Fruit fly (Drosophila melanogaster) whole organism, adult: ENCODE results near the gene CG42404.

Experiments used
- CG11617 ChIP-seq: fragments of 200-800 bp; sonication (Bioruptor generic); optimal IDR thresholded peaks from 2 replicates; lab custom pipeline; 2017; ENCODE audit warnings: mild to moderate bottlenecking, missing biosample characterization, missing genetic modification reagents, missing genetic modification characterization
- CG12768 ChIP-seq: fragments of 200-800 bp; sonication (Bioruptor generic); optimal IDR thresholded peaks from 2 replicates; lab custom pipeline; 2017; ENCODE audit warnings: missing biosample characterization, missing genetic modification characterization, mild to moderate bottlenecking, moderate library complexity, missing genetic modification reagents
- CG14711 ChIP-seq: fragments of 200-800 bp; sonication (Bioruptor generic); optimal IDR thresholded peaks from 2 replicates; lab custom pipeline; 2018; ENCODE audit warnings: missing biosample characterization, mild to moderate bottlenecking, missing genetic modification characterization, moderate library complexity
- CG1620 ChIP-seq: fragments of 200-800 bp; sonication (Bioruptor generic); optimal IDR thresholded peaks from 2 replicates; lab custom pipeline; 2016; ENCODE audit warnings: missing biosample characterization, missing genetic modification characterization
- CG33017 ChIP-seq: fragments of 200-800 bp; sonication (Bioruptor generic); optimal IDR thresholded peaks from 2 replicates; lab custom pipeline; 2018; ENCODE audit warnings: missing biosample characterization, mild to moderate bottlenecking, missing genetic modification characterization, moderate library complexity
- CG5204 ChIP-seq: fragments of 200-800 bp; sonication (Bioruptor generic); optimal IDR thresholded peaks from 2 replicates; lab custom pipeline; 2016; ENCODE audit warnings: missing biosample characterization, missing genetic modification characterization
- CG7045 ChIP-seq: fragments of 200-800 bp; sonication (Bioruptor generic); optimal IDR thresholded peaks from 2 replicates; lab custom pipeline; 2017; ENCODE audit warnings: missing biosample characterization, mild to moderate bottlenecking, missing genetic modification characterization
- CG7101 ChIP-seq: fragments of 200-800 bp; sonication (Bioruptor generic); optimal IDR thresholded peaks from 2 replicates; lab custom pipeline; 2018; ENCODE audit warnings: missing biosample characterization, mild to moderate bottlenecking, missing genetic modification characterization, moderate library complexity
- Clk ChIP-seq: fragments of 200-800 bp; sonication (Bioruptor generic); optimal IDR thresholded peaks from 2 replicates; lab custom pipeline; 2017; ENCODE audit warnings: missing biosample characterization, missing genetic modification characterization
- Crg-1 ChIP-seq: fragments of 200-800 bp; sonication (Bioruptor generic); optimal IDR thresholded peaks from 2 replicates; lab custom pipeline; 2016; ENCODE audit warnings: missing biosample characterization, missing genetic modification characterization
- Hr96 ChIP-seq: fragments of 200-800 bp; sonication (Bioruptor generic); optimal IDR thresholded peaks from 2 replicates; lab custom pipeline; 2016; ENCODE audit warnings: missing biosample characterization, missing genetic modification characterization
- Mnt ChIP-seq: fragments of 200-800 bp; sonication (Bioruptor generic); optimal IDR thresholded peaks from 2 replicates; lab custom pipeline; 2016; ENCODE audit warnings: missing biosample characterization, mild to moderate bottlenecking, missing genetic modification characterization
- bab1 ChIP-seq: fragments of 200-800 bp; sonication (Bioruptor generic); optimal IDR thresholded peaks from 3 replicates; lab custom pipeline; 2019; ENCODE audit warnings: missing biosample characterization, mild to moderate bottlenecking, missing genetic modification characterization, moderate library complexity
- cic ChIP-seq: fragments of 200-800 bp; sonication (Bioruptor generic); optimal IDR thresholded peaks from 2 replicates; lab custom pipeline; 2017; ENCODE audit warnings: missing biosample characterization, mild to moderate bottlenecking, missing genetic modification characterization, moderate library complexity
- cnc ChIP-seq, 2 experiments: fragments of >200 bp; optimal IDR thresholded peaks; 2 replicates each; lab custom pipeline; 2017
- kay ChIP-seq: fragments of 200-800 bp; sonication (Bioruptor generic); peaks from one replicate; lab custom pipeline; 2016; ENCODE audit warnings: missing biosample characterization, missing genetic modification characterization, borderline replicate concordance
- ovo ChIP-seq: fragments of 200-800 bp; sonication (Bioruptor generic); optimal IDR thresholded peaks from 2 replicates; lab custom pipeline; 2016; ENCODE audit warnings: missing biosample characterization, missing genetic modification characterization
- pad ChIP-seq: fragments of 200-800 bp; sonication (Bioruptor generic); optimal IDR thresholded peaks from 3 replicates; lab custom pipeline; 2017; ENCODE audit warnings: missing biosample characterization, missing genetic modification characterization, mild to moderate bottlenecking, moderate library complexity, missing genetic modification reagents
- tj ChIP-seq: fragments of 200-800 bp; sonication (Bioruptor generic); optimal IDR thresholded peaks from 3 replicates; lab custom pipeline; 2017; ENCODE audit warnings: missing biosample characterization, mild to moderate bottlenecking, missing genetic modification characterization, moderate library complexity
- toe ChIP-seq: fragments of 200-800 bp; sonication (Bioruptor generic); optimal IDR thresholded peaks from 2 replicates; lab custom pipeline; 2016; ENCODE audit warnings: missing biosample characterization, missing genetic modification characterization

Gene CG42404

DNA sequence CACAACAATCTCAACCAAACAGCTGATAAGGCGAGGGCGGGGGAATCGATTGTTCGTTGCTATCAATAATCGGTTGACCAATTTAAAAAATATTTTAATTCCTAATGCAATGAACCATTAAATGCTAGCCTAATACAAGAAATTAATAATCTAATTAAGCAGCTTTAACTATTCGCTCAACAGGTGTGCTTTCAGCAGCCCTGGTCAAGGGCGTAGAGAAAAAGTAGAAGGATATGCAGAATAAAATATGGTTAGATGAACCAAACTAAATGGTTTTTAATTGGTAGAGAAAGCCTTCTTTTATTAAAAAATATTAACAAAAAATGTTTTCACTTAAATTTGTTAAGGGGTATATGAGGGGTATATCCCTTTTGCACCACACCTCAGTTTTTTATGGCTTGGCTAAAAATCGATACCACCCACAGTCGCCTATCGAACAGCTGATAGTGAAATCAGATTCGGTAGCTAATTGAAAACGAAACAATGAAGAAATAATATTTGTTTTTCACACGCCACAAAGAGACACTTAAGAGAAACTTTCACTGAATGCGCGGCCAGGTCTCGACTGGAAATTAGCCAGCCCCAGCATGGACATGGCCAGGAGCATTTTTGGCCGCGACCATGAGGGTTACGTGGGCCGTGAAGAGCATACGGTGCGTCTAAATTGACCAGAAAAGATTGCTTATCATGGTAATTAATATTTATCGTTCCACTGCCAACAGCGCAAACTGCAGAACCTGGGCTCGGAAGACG is 30.9 kb upstream of the CG42404 start, which contains the start of the genes SIDL and CG12241:
Gene SIDL (minus strand): TSS at position 51 of the 753 bp plus-strand sequence.
Gene CG12241 (plus strand): TSS at position 433 of the 753 bp plus-strand sequence.
- TF ChIP-seq tj (GFP tag; lab: Kevin White, UChicago) (peak; percentile 54), Clk (GFP tag; lab: Kevin White, UChicago) (peak; percentile 87), CG33017 (tag; lab: Kevin White, UChicago) (peak; percentile 89), CG7045 (GFP tag; lab: Kevin White, UChicago) (peak; percentile 93), cnc (optimal IDR thresholded peaks at IDR 0.05; lab: Kevin White, UChicago) (no peak), CG12768 (GFP tag; lab: Kevin White, UChicago) (peak; percentile 96), Hr96 (GFP tag; lab: Kevin White, UChicago) (no peak), ovo (GFP tag; lab: Kevin White, UChicago) (no peak), bab1 (GFP tag; lab: Kevin White, UChicago) (peak; percentile 74), Mnt (GFP tag; lab: Kevin White, UChicago) (peak; percentile 82), CG5204 (GFP tag; lab: Kevin White, UChicago) (no peak), cic (peak; percentile 48), toe (peak; percentile 95), Crg-1 (GFP tag; lab: Kevin White, UChicago) (peak; percentile 53), CG1620 (GFP tag; lab: Kevin White, UChicago) (peak; percentile 83), kay (GFP tag; lab: Kevin White, UChicago) (no peak), CG7101 (peak; percentile 89), pad (peak; percentile 83), CG11617 (peak; percentile 87), CG14711 (tag; lab: Kevin White, UChicago) (peak; percentile 91)

DNA sequence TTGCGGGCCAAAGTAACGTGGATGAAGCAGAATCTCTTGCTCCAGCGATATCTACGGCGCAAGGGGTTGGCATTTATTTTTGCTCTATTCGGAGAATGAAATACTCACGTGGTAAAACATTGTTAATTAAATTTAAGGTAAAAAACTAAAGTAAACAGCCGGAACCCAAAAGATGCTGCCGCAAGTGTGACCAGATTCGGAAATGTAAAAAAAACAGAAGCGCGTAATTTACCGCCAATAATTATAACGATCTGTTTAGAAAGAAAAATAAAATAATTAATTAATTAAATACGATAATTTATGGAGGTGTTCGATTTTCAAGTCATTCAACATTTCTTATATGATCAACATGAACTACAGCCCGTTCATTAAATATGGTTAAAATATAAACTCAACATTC is 26.9 kb upstream of the CG42404 start, which contains the start of gene Polr2G:
Gene Polr2G (minus strand): TSS at position 208 of the 400 bp plus-strand sequence.
- TF ChIP-seq CG7045 (GFP tag; lab: Kevin White, UChicago) (no peak), CG12768 (GFP tag; lab: Kevin White, UChicago) (no peak), bab1 (GFP tag; lab: Kevin White, UChicago) (peak; percentile 30)

DNA sequence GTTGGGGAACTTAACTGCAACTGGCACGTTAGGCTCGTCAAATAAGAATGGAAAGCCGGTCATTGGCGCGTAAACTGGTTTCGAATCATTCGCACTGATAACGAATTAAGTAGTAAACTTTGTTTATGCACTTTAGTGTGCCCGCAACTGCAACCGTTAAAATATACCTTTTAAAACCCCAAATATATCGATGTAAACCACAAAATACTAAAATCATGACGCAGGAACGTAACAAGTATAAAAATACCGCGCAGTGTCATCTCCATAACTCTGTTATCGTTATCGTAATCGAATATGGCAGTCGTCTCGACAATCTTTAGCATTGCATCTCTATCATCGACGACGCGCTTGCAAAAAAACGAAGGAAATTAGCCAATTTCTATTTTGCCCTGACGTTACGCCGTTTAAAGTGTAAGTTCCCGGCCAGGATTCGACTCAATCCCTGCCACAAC is 24.6 kb upstream of the CG42404 start, which contains the start of the genes CG31344 and Caf1-55:
Gene CG31344 (minus strand): TSS at position 51 of the 452 bp plus-strand sequence.
Gene Caf1-55 (plus strand): TSS at position 298 of the 452 bp plus-strand sequence.
- no peak for TF ChIP-seq cnc (optimal IDR thresholded peaks at IDR 0.05; lab: Kevin White, UChicago)
- no peak for TF ChIP-seq ovo (GFP tag; lab: Kevin White, UChicago)
- peak; percentile 75 for TF ChIP-seq Mnt (GFP tag; lab: Kevin White, UChicago)
- TF ChIP-seq cic: peak; percentile 35
- peak; percentile 6 for TF ChIP-seq CG11617
- TF ChIP-seq CG14711 (tag; lab: Kevin White, UChicago): peak; percentile 29
- no peak for TF ChIP-seq CG7045 (GFP tag; lab: Kevin White, UChicago)
- no peak for TF ChIP-seq CG12768 (GFP tag; lab: Kevin White, UChicago)
- no peak for TF ChIP-seq CG1620 (GFP tag; lab: Kevin White, UChicago)
- TF ChIP-seq bab1 (GFP tag; lab: Kevin White, UChicago): peak; percentile 83
- TF ChIP-seq pad: no peak
- no peak for TF ChIP-seq Crg-1 (GFP tag; lab: Kevin White, UChicago)
- TF ChIP-seq toe: no peak

- TF ChIP-seq ovo (GFP tag; lab: Kevin White, UChicago) (peak; percentile 98), Clk (GFP tag; lab: Kevin White, UChicago) (peak; percentile 99), Crg-1 (GFP tag; lab: Kevin White, UChicago) (peak; percentile 99), cic (peak; percentile 89), bab1 (GFP tag; lab: Kevin White, UChicago) (peak; percentile 100), tj (GFP tag; lab: Kevin White, UChicago) (peak; percentile 94), pad (peak; percentile 96), Mnt (GFP tag; lab: Kevin White, UChicago) (peak; percentile 99), CG14711 (tag; lab: Kevin White, UChicago) (peak; percentile 99), CG33017 (tag; lab: Kevin White, UChicago) (peak; percentile 100), CG5204 (GFP tag; lab: Kevin White, UChicago) (peak; percentile 100), CG11617 (peak; percentile 99), CG12768 (GFP tag; lab: Kevin White, UChicago) (peak; percentile 100), CG7101 (peak; percentile 100), Hr96 (GFP tag; lab: Kevin White, UChicago) (no peak), CG7045 (GFP tag; lab: Kevin White, UChicago) (peak; percentile 100), kay (GFP tag; lab: Kevin White, UChicago) (no peak), CG1620 (GFP tag; lab: Kevin White, UChicago) (peak; percentile 99), toe (peak; percentile 100), cnc (optimal IDR thresholded peaks at IDR 0.05; lab: Kevin White, UChicago) (no peak)
These were observed 20.5 kb upstream of the CG42404 start, which contains the start of the genes Art3 and mRpS10 for dm6 chr3R:15229329-15229876. Gene Art3, minus strand, starts transcription at chr3R:15229408. Gene mRpS10, plus strand, starts transcription at chr3R:15229665.

DNA sequence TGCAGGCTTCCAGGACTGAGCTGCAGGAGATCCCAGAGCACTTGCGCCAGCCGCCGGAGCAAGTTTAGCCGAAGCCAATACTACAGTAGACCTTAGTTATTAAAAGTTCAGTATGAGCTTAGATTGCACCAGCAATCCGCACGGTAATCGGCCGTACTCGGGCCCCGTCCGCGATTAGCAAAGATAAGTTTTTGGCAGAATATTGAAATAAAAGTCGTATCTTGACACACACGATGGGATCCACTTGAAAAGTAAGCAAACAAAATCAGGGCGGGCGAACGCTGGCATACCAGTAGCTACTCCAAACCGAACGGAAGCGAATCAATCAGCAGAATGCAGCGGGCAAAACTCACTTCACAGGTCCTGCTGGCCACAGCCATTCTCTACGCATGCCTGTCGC is 19.6 kb upstream of the CG42404 start, which contains the start of gene CG34316:
Gene CG34316 (plus strand): TSS at position 301 of the 400 bp plus-strand sequence.
- TF ChIP-seq Crg-1 (GFP tag; lab: Kevin White, UChicago) (no peak), CG7045 (GFP tag; lab: Kevin White, UChicago) (no peak), Mnt (GFP tag; lab: Kevin White, UChicago) (no peak), Hr96 (GFP tag; lab: Kevin White, UChicago) (no peak), CG11617 (no peak), bab1 (GFP tag; lab: Kevin White, UChicago) (no peak), CG33017 (tag; lab: Kevin White, UChicago) (no peak), Clk (GFP tag; lab: Kevin White, UChicago) (no peak)
